Worm (Caenorhabditis elegans) whole organism, early embryonic: ENCODE results near the gene srh-212.
"Not testable (repeated sequence)": the region's sequence is repeated elsewhere in the genome, so short reads cannot be mapped to it uniquely, and the experiment has no call there.

Experiments
- B0310.2 ChIP-seq: sonication (generic microtip); optimal IDR thresholded peaks from 2 replicates; lab custom pipeline; 2016; ENCODE audit warnings: mild to moderate bottlenecking, missing genetic modification characterization, missing compliant biosample characterization
- F13C5.2 ChIP-seq: sonication (generic microtip); optimal IDR thresholded peaks from 2 replicates; lab custom pipeline; 2017; ENCODE audit warnings: mild to moderate bottlenecking, missing genetic modification characterization, inconsistent platforms, missing compliant biosample characterization
- aly-1 ChIP-seq: sonication (generic microtip); optimal IDR thresholded peaks from 2 replicates; lab custom pipeline; 2016; ENCODE audit warnings: missing genetic modification characterization, missing compliant biosample characterization
- ama-1 ChIP-seq: fragments of 150-350 bp; optimal IDR thresholded peaks from 2 replicates; lab custom pipeline; 2014
- ceh-13 ChIP-seq: fragments of 200-800 bp; sonication (Bioruptor generic); optimal IDR thresholded peaks from 2 replicates; lab custom pipeline; 2018; ENCODE audit warnings: mild to moderate bottlenecking, missing genetic modification characterization, missing compliant biosample characterization
- ceh-36 ChIP-seq: sonication (generic microtip); optimal IDR thresholded peaks from 2 replicates; lab custom pipeline; 2016; ENCODE audit warnings: missing genetic modification characterization, inconsistent platforms, missing compliant biosample characterization
- ets-7 ChIP-seq: sonication (generic microtip); optimal IDR thresholded peaks from 2 replicates; lab custom pipeline; 2016; ENCODE audit warnings: missing genotype, missing genetic modification characterization, missing compliant biosample characterization
- flt-1 ChIP-seq: fragments of 200-800 bp; sonication (Bioruptor generic); IDR thresholded peaks from 2 replicates; pipeline ENCODE4 v1.3.6; 2022; ENCODE audit warnings: missing genetic modification characterization, missing compliant biosample characterization
- hmbx-1 ChIP-seq: sonication (generic microtip); optimal IDR thresholded peaks from 2 replicates; lab custom pipeline; 2016; ENCODE audit warnings: mild to moderate bottlenecking, missing genetic modification characterization, missing compliant biosample characterization
- hmg-4 ChIP-seq: fragments of 200-800 bp; sonication (Bioruptor generic); optimal IDR thresholded peaks from 2 replicates; lab custom pipeline; 2018; ENCODE audit warnings: mild to moderate bottlenecking, missing genetic modification characterization, missing compliant biosample characterization
- hnd-1 ChIP-seq: sonication (generic microtip); optimal IDR thresholded peaks from 2 replicates; lab custom pipeline; 2016; ENCODE audit warnings: missing genetic modification characterization, missing compliant biosample characterization
- pes-1 ChIP-seq: fragments of 200-800 bp; sonication (Bioruptor generic); IDR thresholded peaks from 2 replicates; pipeline ENCODE4 v1.3.6; 2022; ENCODE audit warnings: missing genetic modification reagents, missing genetic modification characterization, missing compliant biosample characterization
- scrt-1 ChIP-seq: fragments of 200-800 bp; sonication (Bioruptor generic); IDR thresholded peaks from 2 replicates; pipeline ENCODE4 v1.3.6; 2022; ENCODE audit warnings: missing genetic modification characterization, missing compliant biosample characterization
- sea-1 ChIP-seq: fragments of 200-800 bp; sonication (Bioruptor generic); conservative IDR thresholded peaks from 2 replicates; pipeline ENCODE4 v1.3.6; 2022; ENCODE audit warnings: missing genetic modification characterization, missing compliant biosample characterization
- tbx-11 ChIP-seq: fragments of 200-800 bp; sonication (Bioruptor generic); IDR thresholded peaks from 2 replicates; pipeline ENCODE4 v1.3.6; 2022; ENCODE audit warnings: missing genetic modification characterization, missing compliant biosample characterization
- tbx-37 ChIP-seq: fragments of 200-800 bp; sonication (Bioruptor generic); conservative IDR thresholded peaks from 2 replicates; pipeline ENCODE4 v1.3.6; 2022; ENCODE audit warnings: missing genetic modification reagents, missing genetic modification characterization, missing compliant biosample characterization
- tra-4 ChIP-seq: sonication (generic microtip); optimal IDR thresholded peaks from 2 replicates; lab custom pipeline; 2017; ENCODE audit warnings: missing genetic modification characterization, missing compliant biosample characterization

Gene srh-212

DNA sequence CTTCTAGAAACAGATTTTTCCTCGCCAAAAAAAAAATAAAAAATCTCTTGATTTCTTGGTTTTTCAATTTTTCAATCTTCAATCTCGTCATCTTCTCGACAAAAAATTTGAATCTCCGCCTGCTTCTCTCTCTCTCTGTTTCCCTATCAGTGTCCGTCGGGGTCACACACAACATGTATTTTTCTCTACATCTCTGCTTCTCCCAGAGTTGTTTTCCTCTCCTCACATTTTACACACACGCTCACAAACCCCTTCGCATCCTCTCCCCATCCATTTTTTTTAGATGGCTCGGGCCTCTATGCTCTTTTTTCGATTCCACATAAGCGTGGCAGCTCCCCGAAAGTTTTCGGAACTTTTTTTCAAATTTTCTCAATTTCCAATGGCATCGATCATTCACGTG is 17.2 kb downstream of the srh-212 start:
- TF ChIP-seq pes-1 (GFP tag; lab: Robert Waterston, UW) (no peak), flt-1 (GFP tag; lab: Robert Waterston, UW) (no peak), hmg-4 (GFP tag; lab: Kevin White, UChicago) (no peak), aly-1 (no peak), ceh-13 (GFP tag; lab: Kevin White, UChicago) (no peak), ama-1 (lab: Kevin White, UChicago) (no peak), tbx-11 (GFP tag; lab: Robert Waterston, UW) (no peak), tra-4 (tag; lab: Kevin White, UChicago) (no peak), ets-7 (tag; lab: Kevin White, UChicago) (no peak), scrt-1 (GFP tag; lab: Robert Waterston, UW) (no peak), sea-1 (GFP tag; lab: Robert Waterston, UW) (no peak), hnd-1 (tag; lab: Kevin White, UChicago) (no peak), B0310.2 (tag; lab: Kevin White, UChicago) (no peak), hmbx-1 (tag; lab: Kevin White, UChicago) (no peak), ceh-36 (tag; lab: Kevin White, UChicago) (no peak), tbx-37 (GFP tag; lab: Robert Waterston, UW) (no peak), F13C5.2 (tag; lab: Kevin White, UChicago) (no peak)

DNA sequence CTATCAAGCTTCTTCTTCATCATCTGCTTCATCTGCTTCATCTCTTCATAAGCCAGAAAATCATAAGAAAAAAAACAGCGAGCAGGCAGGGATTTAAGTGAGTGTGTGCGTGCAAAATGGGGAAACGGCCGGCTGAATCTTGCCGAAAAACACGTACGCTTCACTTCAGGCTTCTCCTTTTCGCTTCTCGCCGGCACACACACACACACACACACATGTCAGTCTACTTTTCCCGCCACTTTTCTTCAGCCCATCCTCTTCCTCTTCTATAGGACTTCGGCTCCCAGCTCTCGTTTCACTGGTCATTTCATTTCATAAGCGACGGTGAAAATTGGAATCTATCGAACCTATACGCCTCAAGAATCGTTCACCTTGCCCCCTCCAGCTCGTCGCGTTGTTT is 17.7 kb downstream of the srh-212 start:
- TF ChIP-seq F13C5.2 (tag; lab: Kevin White, UChicago) (no peak), B0310.2 (tag; lab: Kevin White, UChicago) (no peak), tra-4 (tag; lab: Kevin White, UChicago) (no peak), sea-1 (GFP tag; lab: Robert Waterston, UW) (no peak), ama-1 (lab: Kevin White, UChicago) (no peak), hmbx-1 (tag; lab: Kevin White, UChicago) (no peak)

DNA sequence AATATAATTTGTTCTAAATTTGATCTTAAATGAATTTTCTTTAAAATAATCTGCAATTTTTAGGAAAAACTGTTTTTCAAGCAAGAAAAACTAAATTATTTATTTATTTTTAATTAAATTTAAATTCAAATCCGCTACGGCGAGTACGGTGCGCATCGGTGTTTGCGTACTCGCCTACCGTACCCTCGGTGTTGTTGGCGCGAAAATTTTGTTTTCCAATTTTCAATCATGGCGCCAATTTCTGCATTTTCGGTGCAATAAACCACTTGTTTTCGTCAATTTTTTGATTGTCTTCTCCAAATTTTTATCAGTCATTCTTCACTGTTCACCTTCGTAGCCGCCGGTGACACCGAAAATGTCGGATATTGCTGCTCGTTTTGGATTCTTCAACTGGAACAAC is 18.1 kb downstream of the srh-212 start, which contains the start of gene pygl-1:
pygl-1 (plus strand) TSS at position 211 of the 400 bp plus-strand sequence.
- TF ChIP-seq hnd-1 (tag; lab: Kevin White, UChicago), result no peak
- no peak for TF ChIP-seq tbx-37 (GFP tag; lab: Robert Waterston, UW)
- no peak for TF ChIP-seq tbx-11 (GFP tag; lab: Robert Waterston, UW)
- no peak for TF ChIP-seq B0310.2 (tag; lab: Kevin White, UChicago)
- TF ChIP-seq aly-1, result no peak
- no peak for TF ChIP-seq tra-4 (tag; lab: Kevin White, UChicago)
- no peak for TF ChIP-seq hmbx-1 (tag; lab: Kevin White, UChicago)
- TF ChIP-seq ceh-13 (GFP tag; lab: Kevin White, UChicago), result no peak
- no peak for TF ChIP-seq flt-1 (GFP tag; lab: Robert Waterston, UW)
- TF ChIP-seq ama-1 (lab: Kevin White, UChicago), result no peak
- TF ChIP-seq ets-7 (tag; lab: Kevin White, UChicago), result no peak
- TF ChIP-seq ceh-36 (tag; lab: Kevin White, UChicago), result no peak
- no peak for TF ChIP-seq hmg-4 (GFP tag; lab: Kevin White, UChicago)
- no peak for TF ChIP-seq sea-1 (GFP tag; lab: Robert Waterston, UW)

DNA sequence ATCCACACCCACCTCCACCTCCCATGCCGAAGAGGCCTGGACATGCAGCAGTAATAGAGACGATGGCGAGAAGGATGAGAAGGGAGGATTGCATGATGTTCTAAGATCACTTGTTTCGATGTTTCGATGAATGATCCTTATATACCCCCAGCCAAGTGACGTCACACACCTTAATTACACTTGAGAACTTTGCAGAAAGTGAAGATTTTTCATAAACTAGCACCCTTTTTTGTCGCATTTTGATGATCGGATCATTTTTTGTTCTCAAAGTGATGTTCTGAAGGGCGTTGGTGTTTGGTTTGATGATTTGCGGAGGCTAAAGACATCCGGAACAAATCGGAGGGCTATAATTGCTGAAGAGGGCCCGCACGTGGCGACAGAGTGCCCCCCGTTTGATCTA is 21.2 kb downstream of the srh-212 start, which contains the start of gene grl-27:
grl-27 (minus strand) TSS at position 101 of the 400 bp plus-strand sequence.
- TF ChIP-seq hmbx-1 (tag; lab: Kevin White, UChicago) (no peak), pes-1 (GFP tag; lab: Robert Waterston, UW) (no peak), tra-4 (tag; lab: Kevin White, UChicago) (no peak), B0310.2 (tag; lab: Kevin White, UChicago) (no peak), hnd-1 (tag; lab: Kevin White, UChicago) (no peak), tbx-37 (GFP tag; lab: Robert Waterston, UW) (no peak), scrt-1 (GFP tag; lab: Robert Waterston, UW) (no peak), tbx-11 (GFP tag; lab: Robert Waterston, UW) (no peak), ceh-13 (GFP tag; lab: Kevin White, UChicago) (no peak), sea-1 (GFP tag; lab: Robert Waterston, UW) (no peak), hmg-4 (GFP tag; lab: Kevin White, UChicago) (no peak), ceh-36 (tag; lab: Kevin White, UChicago) (no peak), flt-1 (GFP tag; lab: Robert Waterston, UW) (no peak), ama-1 (lab: Kevin White, UChicago) (no peak), ets-7 (tag; lab: Kevin White, UChicago) (no peak), F13C5.2 (tag; lab: Kevin White, UChicago) (no peak), aly-1 (no peak)

DNA sequence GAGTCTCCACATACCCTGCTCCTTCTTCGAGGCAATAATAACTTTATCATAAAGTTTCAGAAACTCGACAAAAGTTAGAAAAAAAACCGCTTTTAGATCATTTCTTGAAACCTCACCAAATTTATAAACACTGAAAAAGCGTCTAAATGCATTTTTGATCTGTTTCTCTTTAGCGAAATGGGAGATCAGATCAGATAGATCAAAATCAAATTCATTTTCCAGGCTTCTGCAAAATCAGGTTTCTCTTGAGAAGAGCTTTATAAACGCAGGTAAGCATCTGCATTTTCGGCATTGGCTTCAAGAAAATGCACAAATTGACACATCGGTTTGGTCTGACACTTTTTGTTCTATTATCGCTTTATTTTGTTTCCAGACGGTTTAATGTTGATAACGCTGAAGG is 24.5 kb downstream of the srh-212 start, which contains the start of gene F40C5.1:
F40C5.1 (plus strand) TSS at position 301 of the 400 bp plus-strand sequence.
- not testable (repeated sequence) for TF ChIP-seq tbx-11 (GFP tag; lab: Robert Waterston, UW); hnd-1 (tag; lab: Kevin White, UChicago); scrt-1 (GFP tag; lab: Robert Waterston, UW)

DNA sequence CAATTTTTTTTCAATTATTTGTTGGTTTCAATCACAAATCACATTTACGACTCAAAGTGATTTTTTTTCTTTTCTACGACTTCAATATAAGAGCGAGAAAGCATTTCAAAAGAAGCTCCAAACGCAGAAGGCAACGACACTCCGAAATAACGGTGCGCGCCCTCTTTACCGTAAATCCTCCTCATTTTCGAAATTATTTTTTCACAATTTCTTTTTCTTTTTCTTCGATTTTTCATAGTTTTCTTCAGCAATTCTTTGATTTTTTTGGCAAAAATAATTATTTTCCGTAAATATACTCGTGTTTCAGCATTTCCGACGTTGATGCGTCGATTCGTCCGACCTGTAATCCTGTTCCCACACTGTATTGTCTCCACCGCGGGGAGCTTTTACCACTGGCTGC is 26.3 kb downstream of the srh-212 start, which contains the start of gene F40C5.2:
F40C5.2 (plus strand) TSS at position 301 of the 400 bp plus-strand sequence.
- not testable (repeated sequence) for TF ChIP-seq ets-7, ceh-36, tra-4 (tag; lab: Kevin White, UChicago)

DNA sequence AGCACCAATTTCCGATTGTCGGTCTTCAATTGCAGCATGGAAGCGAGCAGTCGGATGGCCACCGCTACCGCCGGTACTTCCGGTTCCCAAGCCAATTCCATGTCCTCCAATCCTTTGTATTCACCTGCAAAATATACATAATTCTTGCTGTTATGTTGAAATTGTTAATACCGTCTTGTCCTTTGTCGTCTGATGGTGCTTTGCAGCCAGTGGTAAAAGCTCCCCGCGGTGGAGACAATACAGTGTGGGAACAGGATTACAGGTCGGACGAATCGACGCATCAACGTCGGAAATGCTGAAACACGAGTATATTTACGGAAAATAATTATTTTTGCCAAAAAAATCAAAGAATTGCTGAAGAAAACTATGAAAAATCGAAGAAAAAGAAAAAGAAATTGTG is 32.6 kb downstream of the srh-212 start, which contains the start of gene T24A6.17:
T24A6.17 (minus strand) TSS at position 101 of the 400 bp plus-strand sequence.
- TF ChIP-seq tbx-37 (GFP tag; lab: Robert Waterston, UW); ama-1 (lab: Kevin White, UChicago); hmbx-1 (tag; lab: Kevin White, UChicago): not testable (repeated sequence)
